Worm (Caenorhabditis elegans): ENCODE results near the gene F09E5.12.
A peak's percentile ranks its signal among the peaks of the same experiment; 100 is the strongest.

ce11 chrII:5330206-5330686, 40.3 kb downstream of the F09E5.12 start:
- TF ChIP-seq flt-1 (GFP tag; IDR thresholded peaks at IDR 0.05) = 0 out of 2 replicates have a peak, but pooled peaks have one; percentile 20
- no peak for TF ChIP-seq tab-1 (GFP tag; IDR thresholded peaks at IDR 0.05)
- no peak for TF ChIP-seq med-1 (GFP tag; optimal IDR thresholded peaks at IDR 0.05; ENCODE audit: insufficient read depth)
- no peak for TF ChIP-seq ztf-23 (GFP tag; IDR thresholded peaks at IDR 0.05)
- no peak for TF ChIP-seq ref-1 (GFP tag; conservative IDR thresholded peaks at IDR 0.05)
- TF ChIP-seq klf-2 (GFP tag; conservative IDR thresholded peaks at IDR 0.05) = no peak
- no peak for TF ChIP-seq ztf-29 (GFP tag; IDR thresholded peaks at IDR 0.05)
- no peak for TF ChIP-seq T22C8.4 (GFP tag; IDR thresholded peaks at IDR 0.05)
- peak; percentile 53 for TF ChIP-seq cog-1 (tag; optimal IDR thresholded peaks at IDR 0.05)
